Worm (Caenorhabditis elegans): ENCODE data around the gene C10B5.1.

DNA sequence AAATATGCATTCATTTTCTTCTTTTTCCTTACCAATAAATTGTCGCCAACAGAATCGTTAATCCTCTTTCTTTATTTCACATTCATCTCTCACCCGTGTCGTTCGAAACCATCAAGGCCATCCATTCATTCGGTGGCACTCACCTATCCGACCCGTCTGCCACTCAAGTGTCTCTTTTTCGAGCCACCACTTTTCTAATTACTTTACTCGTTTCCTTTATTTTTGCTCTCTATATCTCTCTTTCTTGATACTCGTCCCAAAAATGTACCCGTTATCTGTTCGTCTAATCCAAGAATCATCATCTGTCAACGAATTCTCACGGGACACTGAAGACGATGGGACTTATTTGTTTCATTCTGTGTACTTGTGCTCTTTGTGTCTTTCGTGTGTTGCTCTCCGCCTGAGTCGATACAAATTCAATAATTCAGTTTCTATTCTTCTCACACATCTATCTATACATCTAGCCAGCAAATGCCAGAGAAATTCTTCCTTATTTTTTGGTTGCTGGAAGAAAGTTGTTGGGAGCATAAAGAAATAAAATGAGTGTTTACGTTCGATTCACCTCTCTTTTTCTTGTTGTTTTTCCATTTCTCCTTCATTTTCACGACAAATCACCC is 11.7 kb downstream of the C10B5.1 start:
- TF ChIP-seq klf-2 (GFP tag; conservative IDR thresholded peaks at IDR 0.05) (no peak), ref-1 (GFP tag; conservative IDR thresholded peaks at IDR 0.05) (no peak), ztf-29 (GFP tag; IDR thresholded peaks at IDR 0.05) (no peak)
